Fruit fly (Drosophila melanogaster) whole organism, embryonic: ENCODE data around the gene CG32295.

Experiments
- Abd-B ChIP-seq: fragments of 200-800 bp; sonication (Bioruptor generic); optimal IDR thresholded peaks from 2 replicates; lab custom pipeline; 2018; ENCODE audit warnings: missing biosample characterization, mild to moderate bottlenecking, missing genetic modification characterization, moderate library complexity
- B-H2 ChIP-seq: fragments of 200-800 bp; sonication (Bioruptor generic); optimal IDR thresholded peaks from 2 replicates; lab custom pipeline; 2018; ENCODE audit warnings: missing biosample characterization, mild to moderate bottlenecking, missing genetic modification characterization
- BEAF-32 ChIP-seq: fragments of 200-800 bp; sonication (Bioruptor generic); optimal IDR thresholded peaks from 3 replicates; lab custom pipeline; 2017; ENCODE audit warnings: missing biosample characterization, missing genetic modification characterization, mild to moderate bottlenecking, moderate library complexity, missing genetic modification reagents
- Bgb ChIP-seq: fragments of 200-800 bp; sonication (Bioruptor generic); IDR thresholded peaks from 2 replicates; pipeline ENCODE4 v1.3.6; 2022; ENCODE audit warnings: missing biosample characterization, missing genetic modification characterization; ENCODE audit not compliant: partially characterized antibody
- CG10959 ChIP-seq: fragments of 200-800 bp; sonication (Bioruptor generic); IDR thresholded peaks from 2 replicates; pipeline ENCODE4 v1.3.6; 2022; ENCODE audit warnings: missing biosample characterization, missing genetic modification characterization
- CG12155 ChIP-seq: fragments of 200-800 bp; sonication (Bioruptor generic); optimal IDR thresholded peaks from 3 replicates; lab custom pipeline; 2016; ENCODE audit warnings: missing biosample characterization, missing genetic modification characterization
- CG12391 ChIP-seq: fragments of 200-800 bp; sonication (Bioruptor generic); optimal IDR thresholded peaks from 3 replicates; lab custom pipeline; 2018; ENCODE audit warnings: missing biosample characterization, mild to moderate bottlenecking, missing genetic modification characterization, moderate library complexity
- CG1603 ChIP-seq: fragments of 200-800 bp; sonication (Bioruptor generic); optimal IDR thresholded peaks from 2 replicates; lab custom pipeline; 2019; ENCODE audit warnings: missing biosample characterization, mild to moderate bottlenecking, missing genetic modification characterization, moderate library complexity
- CG17612 ChIP-seq: fragments of 200-800 bp; sonication (Bioruptor generic); IDR thresholded peaks from 2 replicates; pipeline ENCODE4 v1.3.6; 2022; ENCODE audit warnings: missing biosample characterization, missing genetic modification characterization
- CG17829 ChIP-seq: fragments of 200-800 bp; optimal IDR thresholded peaks from 2 replicates; lab custom pipeline; 2019; ENCODE audit warnings: missing biosample characterization, mild to moderate bottlenecking, missing genetic modification characterization, moderate library complexity
- CG2120 ChIP-seq: fragments of 200-800 bp; sonication (Bioruptor generic); optimal IDR thresholded peaks from 3 replicates; lab custom pipeline; 2016; ENCODE audit warnings: missing biosample characterization, missing genetic modification characterization
- CG2199 ChIP-seq: fragments of 200-800 bp; sonication (Bioruptor generic); IDR thresholded peaks from 3 replicates; pipeline ENCODE4 v1.3.6; 2022; ENCODE audit warnings: missing biosample characterization, missing genetic modification characterization
- CG31365 ChIP-seq: fragments of 200-800 bp; sonication (Bioruptor generic); optimal IDR thresholded peaks from 2 replicates; lab custom pipeline; 2018; ENCODE audit warnings: missing biosample characterization, mild to moderate bottlenecking, missing genetic modification characterization
- CG3407 ChIP-seq: fragments of 200-800 bp; sonication (Bioruptor generic); optimal IDR thresholded peaks from 2 replicates; lab custom pipeline; 2018; ENCODE audit warnings: missing biosample characterization, mild to moderate bottlenecking, missing genetic modification characterization
- CG34422 ChIP-seq: fragments of 200-800 bp; sonication (Bioruptor generic); IDR thresholded peaks from 3 replicates; pipeline ENCODE4 v1.3.6; 2022; ENCODE audit warnings: missing biosample characterization, missing genetic modification characterization
- CG42726 ChIP-seq: fragments of 200-800 bp; sonication (Bioruptor generic); IDR thresholded peaks from 2 replicates; pipeline ENCODE4 v1.3.6; 2022; ENCODE audit warnings: missing biosample characterization, missing genetic modification characterization; ENCODE audit not compliant: partially characterized antibody
- CG6254 ChIP-seq: fragments of 200-800 bp; sonication (Bioruptor generic); optimal IDR thresholded peaks from 3 replicates; lab custom pipeline; 2017; ENCODE audit warnings: mild to moderate bottlenecking, missing biosample characterization, missing genetic modification reagents, missing genetic modification characterization
- CG6654 ChIP-seq: fragments of 200-800 bp; sonication (Bioruptor generic); optimal IDR thresholded peaks from 2 replicates; lab custom pipeline; 2017; ENCODE audit warnings: missing biosample characterization, mild to moderate bottlenecking, missing genetic modification characterization
- CG7745 ChIP-seq: fragments of 200-800 bp; sonication (Bioruptor generic); optimal IDR thresholded peaks from 2 replicates; lab custom pipeline; 2018; ENCODE audit warnings: missing biosample characterization, mild to moderate bottlenecking, missing genetic modification characterization, moderate library complexity
- CG7963 ChIP-seq: fragments of 200-800 bp; sonication (Bioruptor generic); IDR thresholded peaks from 3 replicates; pipeline ENCODE4 v1.3.6; 2022; ENCODE audit warnings: missing biosample characterization, missing genetic modification characterization; ENCODE audit not compliant: partially characterized antibody
- CG8478 ChIP-seq: fragments of >200 bp; optimal IDR thresholded peaks from 2 replicates; lab custom pipeline; 2018
- CG8944 ChIP-seq: fragments of 200-800 bp; sonication (Bioruptor generic); optimal IDR thresholded peaks from 3 replicates; lab custom pipeline; 2016; ENCODE audit warnings: missing biosample characterization, missing genetic modification characterization
- CG9215 ChIP-seq: fragments of 200-800 bp; sonication (Bioruptor generic); IDR thresholded peaks from 2 replicates; pipeline ENCODE4 v1.3.6; 2022; ENCODE audit warnings: missing biosample characterization, missing genetic modification characterization
- CG9817 ChIP-seq: fragments of 200-800 bp; sonication (Bioruptor generic); optimal IDR thresholded peaks from 2 replicates; lab custom pipeline; 2018; ENCODE audit warnings: missing biosample characterization, mild to moderate bottlenecking, missing genetic modification characterization, moderate library complexity
- CG9876 ChIP-seq: fragments of 200-800 bp; sonication (Bioruptor generic); optimal IDR thresholded peaks from 2 replicates; lab custom pipeline; 2016; ENCODE audit warnings: missing biosample characterization, missing genetic modification characterization
- CG9932 ChIP-seq: fragments of 200-800 bp; sonication (Bioruptor generic); IDR thresholded peaks from 2 replicates; pipeline ENCODE4 v1.3.6; 2022; ENCODE audit warnings: missing biosample characterization, missing genetic modification characterization
- CkIIα-i1 ChIP-seq: fragments of 200-800 bp; sonication (Bioruptor generic); IDR thresholded peaks from 2 replicates; pipeline ENCODE4 v1.3.6; 2022; ENCODE audit warnings: missing biosample characterization, missing genetic modification characterization
- Drgx ChIP-seq: fragments of 200-800 bp; sonication (Bioruptor generic); IDR thresholded peaks from 2 replicates; pipeline ENCODE4 v1.3.6; 2022; ENCODE audit warnings: missing biosample characterization, missing genetic modification characterization
- Fer2 ChIP-seq: fragments of 200-800 bp; sonication (Bioruptor generic); optimal IDR thresholded peaks from 2 replicates; lab custom pipeline; 2018; ENCODE audit warnings: missing biosample characterization, mild to moderate bottlenecking, missing genetic modification characterization, moderate library complexity
- GATAe ChIP-seq: fragments of 200-800 bp; sonication (Bioruptor generic); conservative IDR thresholded peaks from 2 replicates; pipeline ENCODE4 v1.3.6; 2022; ENCODE audit warnings: missing biosample characterization, missing genetic modification characterization
- HHEX ChIP-seq: fragments of 200-800 bp; sonication (Bioruptor generic); optimal IDR thresholded peaks from 3 replicates; lab custom pipeline; 2017; ENCODE audit warnings: missing biosample characterization, mild to moderate bottlenecking, missing genetic modification characterization, missing genetic modification reagents
- Lim3 ChIP-seq: fragments of 200-800 bp; sonication (Bioruptor generic); IDR thresholded peaks from 2 replicates; pipeline ENCODE4 v1.3.6; 2022; ENCODE audit warnings: missing biosample characterization, missing genetic modification characterization
- NC2β ChIP-seq: fragments of 200-800 bp; sonication (Bioruptor generic); optimal IDR thresholded peaks from 2 replicates; lab custom pipeline; 2016; ENCODE audit warnings: missing biosample characterization, missing genetic modification characterization
- Nf-YC ChIP-seq: fragments of 200-800 bp; optimal IDR thresholded peaks from 3 replicates; lab custom pipeline; 2019; ENCODE audit warnings: missing biosample characterization, mild to moderate bottlenecking, missing genetic modification characterization, moderate library complexity
- Optix ChIP-seq: fragments of 200-800 bp; sonication (Bioruptor generic); IDR thresholded peaks from 3 replicates; pipeline ENCODE4 v1.3.6; 2022; ENCODE audit warnings: missing biosample characterization, missing genetic modification characterization
- Xrp1 ChIP-seq: fragments of 200-800 bp; sonication (Bioruptor generic); IDR thresholded peaks from 2 replicates; pipeline ENCODE4 v1.3.6; 2022; ENCODE audit warnings: missing biosample characterization, missing genetic modification characterization
- az2 ChIP-seq: fragments of 200-800 bp; sonication (Bioruptor generic); optimal IDR thresholded peaks from 3 replicates; lab custom pipeline; 2016; ENCODE audit warnings: missing biosample characterization, missing genetic modification characterization
- chinmo ChIP-seq: fragments of 200-800 bp; sonication (Bioruptor generic); IDR thresholded peaks from 4 replicates; pipeline ENCODE4 v1.3.6; 2022; ENCODE audit warnings: missing biosample characterization, missing genetic modification characterization; ENCODE audit not compliant: partially characterized antibody
- chn ChIP-seq: fragments of 200-800 bp; sonication (Bioruptor generic); optimal IDR thresholded peaks from 2 replicates; lab custom pipeline; 2016; ENCODE audit warnings: missing biosample characterization, missing genetic modification characterization
- crp ChIP-seq, 2 experiments: fragments of 200-800 bp; sonication (Bioruptor generic); optimal IDR thresholded peaks; 2 replicates in 1 of 2; 3 replicates in 1 of 2; lab custom pipeline; 2017; ENCODE audit warnings: missing biosample characterization in 2 of 2, missing genetic modification characterization in 2 of 2, mild to moderate bottlenecking in 1 of 2, moderate library complexity in 1 of 2
- da ChIP-seq: fragments of 200-800 bp; sonication (Bioruptor generic); optimal IDR thresholded peaks from 2 replicates; lab custom pipeline; 2016; ENCODE audit warnings: missing biosample characterization, missing genetic modification characterization
- dati ChIP-seq: fragments of 200-800 bp; sonication (Bioruptor generic); IDR thresholded peaks from 2 replicates; pipeline ENCODE4 v1.3.6; 2022; ENCODE audit warnings: missing biosample characterization, missing genetic modification characterization
- fd64A ChIP-seq: fragments of 200-800 bp; sonication (Bioruptor generic); optimal IDR thresholded peaks from 3 replicates; lab custom pipeline; 2018; ENCODE audit warnings: missing biosample characterization, mild to moderate bottlenecking, missing genetic modification characterization
- gem ChIP-seq: fragments of 200-800 bp; sonication (Bioruptor generic); optimal IDR thresholded peaks from 2 replicates; lab custom pipeline; 2019; ENCODE audit warnings: missing biosample characterization, mild to moderate bottlenecking, missing genetic modification characterization, moderate library complexity
- klu ChIP-seq: fragments of 200-800 bp; sonication (Bioruptor generic); IDR thresholded peaks from 2 replicates; pipeline ENCODE4 v1.3.6; 2022; ENCODE audit warnings: missing biosample characterization, missing genetic modification characterization
- lab ChIP-seq: fragments of 200-800 bp; sonication (Bioruptor generic); optimal IDR thresholded peaks from 3 replicates; lab custom pipeline; 2017; ENCODE audit warnings: missing biosample characterization, missing genetic modification characterization, mild to moderate bottlenecking, moderate library complexity, missing genetic modification reagents
- pros ChIP-seq: fragments of 200-800 bp; sonication (Bioruptor generic); optimal IDR thresholded peaks from 3 replicates; lab custom pipeline; 2019; ENCODE audit warnings: missing biosample characterization, mild to moderate bottlenecking, missing genetic modification characterization, moderate library complexity
- ro ChIP-seq: fragments of 200-800 bp; sonication (Bioruptor generic); IDR thresholded peaks from 2 replicates; pipeline ENCODE4 v1.3.6; 2022; ENCODE audit warnings: missing biosample characterization, missing genetic modification characterization
- z ChIP-seq: fragments of 200-800 bp; sonication (Bioruptor generic); IDR thresholded peaks from 3 replicates; pipeline ENCODE4 v1.3.6; 2022; ENCODE audit warnings: missing biosample characterization, missing genetic modification characterization
- zf30C ChIP-seq: fragments of 200-800 bp; sonication (Bioruptor generic); optimal IDR thresholded peaks from 3 replicates; lab custom pipeline; 2018; ENCODE audit warnings: missing biosample characterization, mild to moderate bottlenecking, missing genetic modification characterization
- zfh2 ChIP-seq: fragments of 200-800 bp; sonication (Bioruptor generic); optimal IDR thresholded peaks from 2 replicates; lab custom pipeline; 2016; ENCODE audit warnings: missing biosample characterization, missing genetic modification characterization

Gene CG32295

DNA sequence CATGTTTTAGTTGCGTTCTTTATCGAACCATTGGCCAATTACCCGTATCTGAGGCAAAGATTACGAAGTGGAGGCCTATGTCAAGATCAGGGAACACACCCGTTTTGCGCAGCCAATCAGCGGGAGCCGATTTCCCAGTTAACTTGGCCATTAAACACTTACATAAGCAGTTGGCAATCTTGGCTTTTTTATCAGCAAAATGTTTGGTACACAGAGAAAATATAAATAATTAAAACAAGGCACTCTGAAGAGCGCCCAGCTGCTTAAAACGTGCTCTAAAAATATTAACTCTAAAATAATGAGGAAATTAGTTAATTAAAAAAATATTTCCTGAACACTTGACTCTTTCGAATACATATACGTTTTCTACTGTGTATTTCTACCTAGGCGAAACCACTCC lies 25.0 kb downstream of the CG32295 start (continued):
- TF ChIP-seq CG7963 (GFP tag; lab: Robert Waterston, UW) (no peak), NC2β (GFP tag; lab: Kevin White, UChicago) (no peak), CG9876 (GFP tag; lab: Kevin White, UChicago) (no peak), B-H2 (GFP tag; lab: Kevin White, UChicago) (no peak), CG9817 (tag; lab: Kevin White, UChicago) (peak; percentile 42), z (GFP tag; lab: Robert Waterston, UW) (no peak), CG6254 (GFP tag; lab: Kevin White, UChicago) (no peak), CG42726 (no peak), da (no peak), crp (GFP tag; optimal IDR thresholded peaks at IDR 0.05; lab: Kevin White, UChicago) (no peak), CG10959 (GFP tag; lab: Robert Waterston, UW) (no peak), CG2120 (peak; percentile 93), CG7745 (tag; lab: Kevin White, UChicago) (no peak), ro (GFP tag; lab: Robert Waterston, UW) (no peak), Optix (GFP tag; lab: Robert Waterston, UW) (no peak), GATAe (GFP tag; lab: Robert Waterston, UW) (peak; percentile 91), chn (GFP tag; lab: Kevin White, UChicago) (peak; percentile 10), Fer2 (no peak), CG9215 (GFP tag; lab: Robert Waterston, UW) (no peak; the same call in 1 of the 2 replicates), CG9932 (GFP tag; lab: Robert Waterston, UW) (peak; percentile 83), chinmo (GFP tag; lab: Robert Waterston, UW) (no peak), pros (GFP tag; lab: Kevin White, UChicago) (no peak), BEAF-32 (GFP tag; lab: Kevin White, UChicago) (no peak), Nf-YC (tag; lab: Kevin White, UChicago) (peak; percentile 87), CG34422 (GFP tag; lab: Robert Waterston, UW) (no peak; the same call in 1 of the 3 replicates), CG8944 (peak; percentile 26), Lim3 (GFP tag; lab: Robert Waterston, UW) (no peak), Xrp1 (GFP tag; lab: Robert Waterston, UW) (peak; percentile 70), CG1603 (tag; lab: Kevin White, UChicago) (no peak), CG8478 (no peak), klu (GFP tag; lab: Robert Waterston, UW) (no peak), CG3407 (GFP tag; lab: Kevin White, UChicago) (no peak), HHEX (peak; percentile 74), CG12155 (GFP tag; lab: Kevin White, UChicago) (peak; percentile 72), CG17829 (peak; percentile 22), Abd-B (GFP tag; lab: Kevin White, UChicago) (peak; percentile 39), zf30C (GFP tag; lab: Kevin White, UChicago) (no peak), Bgb (GFP tag; lab: Robert Waterston, UW) (no peak), CG31365 (tag; lab: Kevin White, UChicago) (no peak), fd64A (GFP tag; lab: Kevin White, UChicago) (no peak), az2 (GFP tag; lab: Kevin White, UChicago) (peak; percentile 49), zfh2 (peak; percentile 63), CG12391 (tag; lab: Kevin White, UChicago) (peak; percentile 51), gem (tag; lab: Kevin White, UChicago) (peak; percentile 76), Drgx (GFP tag; lab: Robert Waterston, UW) (no peak), dati (GFP tag; lab: Robert Waterston, UW) (no peak), CG6654 (GFP tag; lab: Kevin White, UChicago) (peak; percentile 1), CkIIα-i1 (no peak), CG2199 (no peak), CG17612 (GFP tag; lab: Robert Waterston, UW) (peak; percentile 26; the same call in 1 of the 2 replicates), lab (GFP tag; lab: Kevin White, UChicago) (peak; percentile 91)
